Worm (Caenorhabditis elegans): Measurements from ENCODE around the gene F52B11.2.

Gene F52B11.2

ce11 chrIV:14050442-14050841 is 32.9 kb upstream of the F52B11.2 start (continued):
- TF ChIP-seq madf-9 (GFP tag; conservative IDR thresholded peaks at IDR 0.05) (no peak), zag-1 (tag; optimal IDR thresholded peaks at IDR 0.05) (no peak), unc-62 (GFP tag; optimal IDR thresholded peaks at IDR 0.05 in 1 of 2) (no peak), unc-62 (tag; optimal IDR thresholded peaks at IDR 0.05) (no peak), fkh-10 (GFP tag; optimal IDR thresholded peaks at IDR 0.05) (no peak), mes-2 (tag; optimal IDR thresholded peaks at IDR 0.05; ENCODE audit: poor library complexity, severe bottlenecking) (no peak), dmd-6 (GFP tag; IDR thresholded peaks at IDR 0.05) (peak; percentile 72), pqm-1 (tag; optimal IDR thresholded peaks at IDR 0.05) (peak; percentile 52), hlh-11 (tag; optimal IDR thresholded peaks at IDR 0.05) (no peak), zfp-3 (GFP tag; conservative IDR thresholded peaks at IDR 0.05) (no peak), F26F4.8 (GFP tag; conservative IDR thresholded peaks at IDR 0.05) (no peak), daf-16 (GFP tag; optimal IDR thresholded peaks at IDR 0.05) (no peak), daf-16 (tag; optimal IDR thresholded peaks at IDR 0.05) (peak; percentile 63), hif-1 (tag; optimal IDR thresholded peaks at IDR 0.05) (peak in 1 of 2 experiments; percentile 88)

- TF ChIP-seq nhr-41 (GFP tag; IDR thresholded peaks at IDR 0.05) (no peak), mdl-1 (tag; optimal IDR thresholded peaks at IDR 0.05) (no peak), zfp-3 (GFP tag; conservative IDR thresholded peaks at IDR 0.05) (no peak), Y105C5A.15 (GFP tag; IDR thresholded peaks at IDR 0.05) (no peak), mdt-29 (GFP tag; IDR thresholded peaks at IDR 0.05) (no peak), ztf-7 (tag; optimal IDR thresholded peaks at IDR 0.05) (no peak), dve-1 (tag; optimal IDR thresholded peaks at IDR 0.05; ENCODE audit: insufficient read depth) (no peak), Y5F2A.4 (GFP tag; optimal IDR thresholded peaks at IDR 0.05) (no peak), ZK337.2 (GFP tag; IDR thresholded peaks at IDR 0.05) (no peak), tra-1 (GFP tag; IDR thresholded peaks at IDR 0.05) (no peak), dpl-1 (GFP tag; optimal IDR thresholded peaks at IDR 0.05) (no peak), zag-1 (tag; optimal IDR thresholded peaks at IDR 0.05) (no peak), nhr-76 (tag; optimal IDR thresholded peaks at IDR 0.05) (no peak), nhr-42 (GFP tag; IDR thresholded peaks at IDR 0.05) (no peak), unc-39 (tag; optimal IDR thresholded peaks at IDR 0.05) (no peak), daf-8 (GFP tag; IDR thresholded peaks at IDR 0.05) (no peak), Y48G9A.11 (GFP tag; IDR thresholded peaks at IDR 0.05) (no peak), lim-7 (GFP tag; IDR thresholded peaks at IDR 0.05) (no peak), ztf-11 (tag; optimal IDR thresholded peaks at IDR 0.05) (no peak)
Measured at ce11 chrIV:14050900-14051299, 32.5 kb upstream of the F52B11.2 start, which contains the start of gene semo-1. TSS of gene semo-1 (plus strand) at chrIV:14051200.

ce11 chrIV:14060612-14061011 is 22.8 kb upstream of the F52B11.2 start, which contains the start of gene Y37A1B.4:
TSS of gene Y37A1B.4 (minus strand) at chrIV:14060712.
- TF ChIP-seq lin-38 (GFP tag; IDR thresholded peaks at IDR 0.05): 0 out of 2 replicates have a peak, but pooled peaks have one; percentile 5
- no peak for TF ChIP-seq dpl-1 (GFP tag; optimal IDR thresholded peaks at IDR 0.05)

- TF ChIP-seq unc-62 (GFP tag; optimal IDR thresholded peaks at IDR 0.05 in 1 of 2): no peak
- TF ChIP-seq unc-62 (tag; optimal IDR thresholded peaks at IDR 0.05): no peak
- TF ChIP-seq aha-1 (tag): peak; percentile 67
Measured at ce11 chrIV:14066403-14066802, 17.0 kb upstream of the F52B11.2 start.

- TF ChIP-seq F37D6.2 (tag; optimal IDR thresholded peaks at IDR 0.05): no peak
- no peak for TF ChIP-seq lin-1 (GFP tag; IDR thresholded peaks at IDR 0.05)
- no peak for TF ChIP-seq lin-13 (GFP tag; optimal IDR thresholded peaks at IDR 0.05)
- no peak for TF ChIP-seq aly-2 (tag; optimal IDR thresholded peaks at IDR 0.05)
Measured at ce11 chrIV:14069760-14070159, 13.6 kb upstream of the F52B11.2 start, which contains the start of gene lst-4. TSS of gene lst-4 (minus strand) at chrIV:14069860.
